Worm (Caenorhabditis elegans) whole organism, L3 larva: ENCODE measurements around the gene clec-83.

Experiments used
- aly-2 ChIP-seq: fragments of 150-350 bp; optimal IDR thresholded peaks from 2 replicates; lab custom pipeline; 2014; ENCODE audit warnings: missing biosample characterization, missing genetic modification characterization
- ceh-82 ChIP-seq: fragments of 150-350 bp; optimal IDR thresholded peaks from 2 replicates; lab custom pipeline; 2014; ENCODE audit warnings: missing biosample characterization, missing genetic modification characterization
- egl-27 ChIP-seq: sonication (generic microtip); optimal IDR thresholded peaks from 4 replicates; lab custom pipeline; 2017; ENCODE audit warnings: missing biosample characterization, missing genetic modification reagents, missing genetic modification characterization
- elt-1 ChIP-seq: fragments of 150-350 bp; optimal IDR thresholded peaks from 2 replicates; lab custom pipeline; 2014; ENCODE audit warnings: missing biosample characterization, missing genetic modification characterization
- jun-1 ChIP-seq: fragments of 150-350 bp; optimal IDR thresholded peaks from 2 replicates; lab custom pipeline; 2014; ENCODE audit warnings: missing biosample characterization, missing genetic modification reagents, missing genetic modification characterization
- lin-15B ChIP-seq: fragments of 150-350 bp; optimal IDR thresholded peaks from 2 replicates; lab custom pipeline; 2014; ENCODE audit warnings: missing biosample characterization, missing genetic modification characterization
- nhr-12 ChIP-seq: fragments of 150-350 bp; optimal IDR thresholded peaks from 2 replicates; lab custom pipeline; 2014; ENCODE audit warnings: missing biosample characterization, missing genetic modification characterization
- nhr-25 ChIP-seq: sonication (generic microtip); optimal IDR thresholded peaks from 2 replicates; lab custom pipeline; 2017; ENCODE audit warnings: missing biosample characterization, missing genetic modification characterization
- skn-1 ChIP-seq: fragments of 150-350 bp; optimal IDR thresholded peaks from 2 replicates; lab custom pipeline; 2014; ENCODE audit warnings: missing biosample characterization, missing genetic modification characterization
- snpc-4 ChIP-seq: fragments of 150-350 bp; optimal IDR thresholded peaks from 2 replicates; lab custom pipeline; 2014; ENCODE audit warnings: missing biosample characterization, missing genetic modification characterization
- unc-62 ChIP-seq: fragments of 150-350 bp; sonication (generic microtip); optimal IDR thresholded peaks from 4 replicates; lab custom pipeline; 2014; ENCODE audit warnings: missing biosample characterization, missing genetic modification reagents, missing genetic modification characterization
- ztf-11 ChIP-seq: fragments of 150-350 bp; optimal IDR thresholded peaks from 2 replicates; lab custom pipeline; 2014; ENCODE audit warnings: missing biosample characterization, missing genetic modification characterization
- ztf-4 ChIP-seq: fragments of 150-350 bp; optimal IDR thresholded peaks from 2 replicates; lab custom pipeline; 2014; ENCODE audit warnings: missing biosample characterization, missing genetic modification characterization

DNA sequence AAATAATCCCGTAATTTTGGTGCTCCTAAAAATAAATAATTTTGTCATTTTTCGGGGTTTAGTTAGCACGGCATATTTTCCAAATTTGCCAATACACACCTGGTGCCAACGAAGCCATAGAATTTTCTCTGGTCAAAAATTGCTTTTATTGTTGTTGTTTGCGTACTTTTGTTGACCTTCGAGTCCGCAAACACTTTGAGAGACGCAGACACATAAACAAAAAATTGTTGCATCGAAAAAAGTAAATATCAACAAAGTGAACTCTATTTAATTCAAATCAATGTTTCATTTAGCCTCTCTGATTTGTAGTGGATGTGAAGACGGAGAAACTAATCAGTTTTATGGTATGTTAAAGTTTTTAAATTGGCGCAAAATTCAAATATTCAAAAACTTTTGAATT is 5.0 kb upstream of the clec-83 start, which contains the start of gene Y54G2A.40:
- TF ChIP-seq snpc-4 (tag; lab: Kevin White, UChicago) (no peak), elt-1 (tag; lab: Kevin White, UChicago) (no peak), ceh-82 (tag; lab: Kevin White, UChicago) (no peak), egl-27 (tag; lab: Kevin White, UChicago) (no peak), lin-15B (tag; lab: Kevin White, UChicago) (peak; percentile 36), nhr-25 (tag; lab: Kevin White, UChicago) (no peak), jun-1 (tag; lab: Kevin White, UChicago) (no peak), aly-2 (tag; lab: Kevin White, UChicago) (no peak), ztf-11 (no peak), ztf-4 (no peak), nhr-12 (tag; lab: Kevin White, UChicago) (no peak), unc-62 (GFP tag; lab: Kevin White, UChicago) (no peak), skn-1 (tag; lab: Kevin White, UChicago) (no peak)
